Worm (Caenorhabditis elegans) whole organism, late embryonic: ENCODE data around the gene T05A8.2.

Experiments used
- C08G9.2 ChIP-seq: sonication (generic microtip); optimal IDR thresholded peaks from 2 replicates; lab custom pipeline; 2016; ENCODE audit warnings: mild to moderate bottlenecking, missing genetic modification characterization, moderate library complexity, missing compliant biosample characterization
- ama-1 ChIP-seq: fragments of 150-350 bp; optimal IDR thresholded peaks from 2 replicates; lab custom pipeline; 2014
- ets-4 ChIP-seq: sonication (generic microtip); optimal IDR thresholded peaks from 2 replicates; lab custom pipeline; 2016; ENCODE audit warnings: missing genetic modification characterization, missing compliant biosample characterization
- fax-1 ChIP-seq: sonication (generic microtip); optimal IDR thresholded peaks from 2 replicates; lab custom pipeline; 2016; ENCODE audit warnings: missing genotype, missing genetic modification characterization, missing compliant biosample characterization
- fkh-10 ChIP-seq: fragments of 150-350 bp; optimal IDR thresholded peaks from 2 replicates; lab custom pipeline; 2014; ENCODE audit warnings: missing biosample characterization, missing genetic modification reagents, missing genetic modification characterization
- hlh-30 ChIP-seq: sonication (generic microtip); optimal IDR thresholded peaks from 2 replicates; lab custom pipeline; 2017; ENCODE audit warnings: antibody characterized with exemption, missing genetic modification characterization, missing compliant biosample characterization; ENCODE audit not compliant: insufficient read depth
- hlh-6 ChIP-seq: sonication (generic microtip); optimal IDR thresholded peaks from 2 replicates; lab custom pipeline; 2016; ENCODE audit warnings: missing genotype, missing genetic modification characterization, missing compliant biosample characterization
- hlh-8 ChIP-seq: sonication (generic microtip); optimal IDR thresholded peaks from 2 replicates; lab custom pipeline; 2016; ENCODE audit warnings: missing genotype, missing genetic modification characterization, missing compliant biosample characterization
- lin-11 ChIP-seq: fragments of 200-800 bp; sonication (Bioruptor generic); optimal IDR thresholded peaks from 2 replicates; lab custom pipeline; 2018; ENCODE audit warnings: mild to moderate bottlenecking, missing genetic modification characterization, missing compliant biosample characterization
- ref-2 ChIP-seq: sonication (generic microtip); optimal IDR thresholded peaks from 2 replicates; lab custom pipeline; 2016; ENCODE audit warnings: missing genetic modification characterization, missing compliant biosample characterization
- tbx-2 ChIP-seq: sonication (generic microtip); optimal IDR thresholded peaks from 2 replicates; lab custom pipeline; 2016; ENCODE audit warnings: missing genetic modification characterization, missing compliant biosample characterization
- ttx-3 ChIP-seq: sonication (generic microtip); optimal IDR thresholded peaks from 2 replicates; lab custom pipeline; 2016; ENCODE audit warnings: missing genetic modification reagents, missing genetic modification characterization, missing compliant biosample characterization
- unc-3 ChIP-seq, 2 experiments: fragments of 200-800 bp in 1 of 2; sonication (Bioruptor generic) in 1 of 2; sonication (generic microtip) in 1 of 2; conservative IDR thresholded peaks in 1 of 2; optimal IDR thresholded peaks in 1 of 2; 2 replicates each; pipeline versions ENCODE4 v1.3.6 to Lab custom; 2016 to 2022; ENCODE audit warnings: missing compliant biosample characterization in 2 of 2, missing genetic modification characterization in 2 of 2, missing genetic modification reagents in 1 of 2
- ztf-16 ChIP-seq: sonication (generic microtip); optimal IDR thresholded peaks from 2 replicates; lab custom pipeline; 2017; ENCODE audit warnings: missing genetic modification characterization, missing compliant biosample characterization

ce11 chrII:2734266-2734665 is 23.4 kb upstream of the T05A8.2 start:
- TF ChIP-seq hlh-30 (tag; lab: Kevin White, UChicago) = no peak
- TF ChIP-seq ttx-3 (tag; lab: Kevin White, UChicago) = no peak
- no peak for TF ChIP-seq ztf-16 (tag; lab: Kevin White, UChicago)
- TF ChIP-seq tbx-2 (tag; lab: Kevin White, UChicago) = no peak
- TF ChIP-seq ref-2 (tag; lab: Kevin White, UChicago) = no peak
- no peak for TF ChIP-seq fkh-10
- TF ChIP-seq unc-3 (GFP tag; conservative IDR thresholded peaks at IDR 0.05; lab: Robert Waterston, UW) = no peak
- no peak for TF ChIP-seq unc-3 (tag; optimal IDR thresholded peaks at IDR 0.05; lab: Kevin White, UChicago)
- TF ChIP-seq hlh-6 (tag; lab: Kevin White, UChicago) = no peak
- no peak for TF ChIP-seq fax-1 (tag; lab: Kevin White, UChicago)
- no peak for TF ChIP-seq C08G9.2 (tag; lab: Kevin White, UChicago)
- TF ChIP-seq hlh-8 (tag; lab: Kevin White, UChicago) = no peak
- TF ChIP-seq lin-11 = no peak
- no peak for TF ChIP-seq ama-1
- TF ChIP-seq ets-4 (tag; lab: Kevin White, UChicago) = no peak
